Worm (Caenorhabditis elegans) whole organism, L2 larva: ENCODE measurements around the gene F59C12.4.
A peak's percentile ranks its signal among the peaks of the same experiment; 100 is the strongest.

Experiments used
- F13H6.1 ChIP-seq: sonication (generic microtip); optimal IDR thresholded peaks from 2 replicates; lab custom pipeline; 2016; ENCODE audit warnings: missing genetic modification characterization, missing compliant biosample characterization
- R02D3.7 ChIP-seq: fragments of 150-350 bp; optimal IDR thresholded peaks from 2 replicates; lab custom pipeline; 2014; ENCODE audit warnings: missing biosample characterization, missing genetic modification characterization
- Y55F3AM.14 ChIP-seq: fragments of 200-800 bp; sonication (Bioruptor generic); optimal IDR thresholded peaks from 2 replicates; lab custom pipeline; 2018; ENCODE audit warnings: mild to moderate bottlenecking, missing genetic modification characterization, missing compliant biosample characterization
- ZK546.5 ChIP-seq: sonication (generic microtip); optimal IDR thresholded peaks from 2 replicates; lab custom pipeline; 2017; ENCODE audit warnings: missing biosample characterization, missing genetic modification characterization
- alr-1 ChIP-seq: fragments of 150-350 bp; optimal IDR thresholded peaks from 2 replicates; lab custom pipeline; 2014; ENCODE audit warnings: missing biosample characterization, missing genetic modification characterization
- aly-2 ChIP-seq: fragments of 150-350 bp; optimal IDR thresholded peaks from 2 replicates; lab custom pipeline; 2014; ENCODE audit warnings: missing biosample characterization, missing genetic modification characterization
- ama-1 ChIP-seq: fragments of 150-350 bp; optimal IDR thresholded peaks from 2 replicates; lab custom pipeline; 2018; ENCODE audit warnings: inconsistent platforms
- blmp-1 ChIP-seq: sonication (generic microtip); optimal IDR thresholded peaks from 2 replicates; lab custom pipeline; 2017; ENCODE audit warnings: missing genetic modification characterization, mild to moderate bottlenecking, missing compliant biosample characterization, antibody characterized with exemption, moderate library complexity; ENCODE audit not compliant: insufficient read depth
- ceh-16 ChIP-seq: fragments of 150-350 bp; optimal IDR thresholded peaks from 2 replicates; lab custom pipeline; 2014; ENCODE audit warnings: missing biosample characterization, missing genetic modification characterization
- dmd-4 ChIP-seq: sonication (generic microtip); optimal IDR thresholded peaks from 2 replicates; lab custom pipeline; 2017; ENCODE audit warnings: missing biosample characterization, missing genetic modification characterization
- egl-27 ChIP-seq: sonication (generic microtip); optimal IDR thresholded peaks from 3 replicates; lab custom pipeline; 2017; ENCODE audit warnings: missing biosample characterization, missing genetic modification reagents, missing genetic modification characterization
- elt-1 ChIP-seq: fragments of 150-350 bp; optimal IDR thresholded peaks from 2 replicates; lab custom pipeline; 2014; ENCODE audit warnings: missing biosample characterization, missing genetic modification characterization
- fos-1 ChIP-seq: fragments of 150-350 bp; optimal IDR thresholded peaks from 2 replicates; lab custom pipeline; 2014; ENCODE audit warnings: missing biosample characterization, missing genetic modification characterization
- lin-11 ChIP-seq: fragments of 150-350 bp; sonication (generic microtip); optimal IDR thresholded peaks from 2 replicates; lab custom pipeline; 2014; ENCODE audit warnings: missing biosample characterization, missing genetic modification characterization, inconsistent platforms, mixed read lengths
- lin-39 ChIP-seq: fragments of 150-350 bp; optimal IDR thresholded peaks from 2 replicates; lab custom pipeline; 2014; ENCODE audit warnings: missing biosample characterization, missing genetic modification reagents, missing genetic modification characterization
- mdl-1 ChIP-seq, 2 experiments: fragments of 150-350 bp in 1 of 2; sonication (generic microtip) in 1 of 2; optimal IDR thresholded peaks; 2 replicates each; lab custom pipeline; 2017; ENCODE audit warnings: missing biosample characterization in 2 of 2, missing genetic modification characterization in 2 of 2
- nhr-10 ChIP-seq: sonication (generic microtip); optimal IDR thresholded peaks from 2 replicates; lab custom pipeline; 2017; ENCODE audit warnings: missing biosample characterization, missing genetic modification characterization
- nhr-12 ChIP-seq: fragments of 150-350 bp; optimal IDR thresholded peaks from 2 replicates; lab custom pipeline; 2014; ENCODE audit warnings: missing biosample characterization, missing genetic modification characterization
- nhr-21 ChIP-seq: fragments of 150-350 bp; optimal IDR thresholded peaks from 2 replicates; lab custom pipeline; 2014; ENCODE audit warnings: missing biosample characterization, missing genetic modification characterization
- nhr-23 ChIP-seq: fragments of 150-350 bp; optimal IDR thresholded peaks from 2 replicates; lab custom pipeline; 2014; ENCODE audit warnings: missing biosample characterization, missing genetic modification reagents, missing genetic modification characterization
- nhr-237 ChIP-seq: fragments of 150-350 bp; optimal IDR thresholded peaks from 2 replicates; lab custom pipeline; 2014; ENCODE audit warnings: missing biosample characterization, missing genetic modification characterization
- nhr-25 ChIP-seq: fragments of 150-350 bp; sonication (generic microtip); optimal IDR thresholded peaks from 3 replicates; lab custom pipeline; 2014; ENCODE audit warnings: missing biosample characterization, missing genetic modification characterization
- nhr-6 ChIP-seq: fragments of 150-350 bp; optimal IDR thresholded peaks from 2 replicates; lab custom pipeline; 2014; ENCODE audit warnings: missing biosample characterization, missing genetic modification characterization
- nhr-77 ChIP-seq: fragments of 150-350 bp; optimal IDR thresholded peaks from 2 replicates; lab custom pipeline; 2014; ENCODE audit warnings: missing biosample characterization, missing genetic modification characterization
- skn-1 ChIP-seq: sonication (generic microtip); optimal IDR thresholded peaks from 2 replicates; lab custom pipeline; 2017; ENCODE audit warnings: missing biosample characterization, missing genetic modification characterization
- sma-9 ChIP-seq, 2 experiments: fragments of 150-350 bp in 1 of 2; sonication (generic microtip) in 1 of 2; optimal IDR thresholded peaks; 2 replicates each; lab custom pipeline; 2014 to 2016; ENCODE audit warnings: missing genetic modification characterization in 2 of 2, mild to moderate bottlenecking in 1 of 2, missing biosample characterization in 1 of 2, missing compliant biosample characterization in 1 of 2, missing genetic modification reagents in 1 of 2, moderate library complexity in 1 of 2
- snpc-4 ChIP-seq: fragments of 150-350 bp; optimal IDR thresholded peaks from 2 replicates; lab custom pipeline; 2014; ENCODE audit warnings: missing biosample characterization, missing genetic modification characterization
- unc-39 ChIP-seq: fragments of 150-350 bp; optimal IDR thresholded peaks from 2 replicates; lab custom pipeline; 2014; ENCODE audit warnings: missing biosample characterization, missing genetic modification characterization
- unc-55 ChIP-seq: fragments of 150-350 bp; sonication (generic microtip); optimal IDR thresholded peaks from 3 replicates; lab custom pipeline; 2014; ENCODE audit warnings: missing biosample characterization, missing genetic modification reagents, missing genetic modification characterization
- zag-1 ChIP-seq: fragments of 150-350 bp; optimal IDR thresholded peaks from 2 replicates; lab custom pipeline; 2014; ENCODE audit warnings: missing biosample characterization, missing genetic modification characterization
- ztf-1 ChIP-seq: fragments of 200-800 bp; sonication (Bioruptor generic); conservative IDR thresholded peaks from 2 replicates; pipeline ENCODE4 v1.3.6; 2022; ENCODE audit warnings: missing genetic modification characterization, missing compliant biosample characterization
- ztf-11 ChIP-seq: sonication (generic microtip); optimal IDR thresholded peaks from 2 replicates; lab custom pipeline; 2017; ENCODE audit warnings: missing biosample characterization, missing genetic modification characterization
- ztf-4 ChIP-seq: fragments of 150-350 bp; optimal IDR thresholded peaks from 2 replicates; lab custom pipeline; 2014; ENCODE audit warnings: missing biosample characterization, missing genetic modification characterization

The F59C12.4 gene

ce11 chrX:16634708-16635107, 32.3 kb upstream of the F59C12.4 start (continued):
- peak; percentile 82 for TF ChIP-seq fos-1

- no peak for TF ChIP-seq ceh-16
- TF ChIP-seq ztf-11 (tag; lab: Kevin White, UChicago): no peak
- no peak for TF ChIP-seq sma-9 (GFP tag; optimal IDR thresholded peaks at IDR 0.05; lab: Kevin White, UChicago)
- no peak for TF ChIP-seq sma-9 (tag; optimal IDR thresholded peaks at IDR 0.05; lab: Kevin White, UChicago)
- no peak for TF ChIP-seq ZK546.5 (tag; lab: Kevin White, UChicago)
- TF ChIP-seq blmp-1: peak; percentile 54
Observed at ce11 chrX:16634103-16634502, 31.7 kb upstream of the F59C12.4 start.

- TF ChIP-seq R02D3.7 (no peak), nhr-10 (tag; lab: Kevin White, UChicago) (no peak), ama-1 (lab: Kevin White, UChicago) (no peak), nhr-23 (no peak), elt-1 (no peak), mdl-1 (tag; optimal IDR thresholded peaks at IDR 0.05; lab: Kevin White, UChicago) (no peak), skn-1 (no peak), zag-1 (tag; lab: Kevin White, UChicago) (no peak), dmd-4 (tag; lab: Kevin White, UChicago) (no peak), F13H6.1 (tag; lab: Kevin White, UChicago) (no peak), nhr-25 (tag; lab: Kevin White, UChicago) (no peak), nhr-21 (tag; lab: Kevin White, UChicago) (no peak), alr-1 (tag; lab: Kevin White, UChicago) (no peak)
Observed at ce11 chrX:16633052-16633451, 30.6 kb upstream of the F59C12.4 start, which contains the start of gene C06G1.1. Gene C06G1.1 (plus strand): TSS chrX:16633352.

- TF ChIP-seq Y55F3AM.14 (GFP tag; lab: Kevin White, UChicago) (no peak), blmp-1 (peak; percentile 94)
Observed at ce11 chrX:16631847-16632246, 29.4 kb upstream of the F59C12.4 start.

ce11 chrX:16629773-16630172, 27.4 kb upstream of the F59C12.4 start:
- TF ChIP-seq nhr-6 (tag; lab: Kevin White, UChicago): no peak
- TF ChIP-seq blmp-1: peak; percentile 58
- no peak for TF ChIP-seq nhr-12
- no peak for TF ChIP-seq lin-11 (tag; lab: Kevin White, UChicago)
- TF ChIP-seq, all 48 proteins: peak for 1

- TF ChIP-seq snpc-4 (tag; lab: Kevin White, UChicago): peak; percentile 78
- TF ChIP-seq egl-27: no peak
Observed at ce11 chrX:16629168-16629567, 26.7 kb upstream of the F59C12.4 start.

ce11 chrX:16626817-16627216, 24.4 kb upstream of the F59C12.4 start:
- TF ChIP-seq unc-55 (GFP tag; lab: Kevin White, UChicago): no peak
- no peak for TF ChIP-seq unc-39 (tag; lab: Kevin White, UChicago)
- TF ChIP-seq nhr-237 (tag; lab: Kevin White, UChicago): no peak
- TF ChIP-seq nhr-23: no peak
- TF ChIP-seq ztf-4 (tag; lab: Kevin White, UChicago): no peak
- TF ChIP-seq fos-1: no peak
- TF ChIP-seq zag-1 (tag; lab: Kevin White, UChicago): no peak
- TF ChIP-seq aly-2 (tag; lab: Kevin White, UChicago): no peak
- TF ChIP-seq lin-39 (tag; lab: Kevin White, UChicago): no peak
- no peak for TF ChIP-seq skn-1
- no peak for TF ChIP-seq nhr-77 (tag; lab: Kevin White, UChicago)
- TF ChIP-seq ZK546.5 (tag; lab: Kevin White, UChicago): no peak
- no peak for TF ChIP-seq nhr-10 (tag; lab: Kevin White, UChicago)
- no peak for TF ChIP-seq ztf-1 (GFP tag; lab: Robert Waterston, UW)
- no peak for TF ChIP-seq elt-1
- TF ChIP-seq ztf-11 (tag; lab: Kevin White, UChicago): no peak
- no peak for TF ChIP-seq F13H6.1 (tag; lab: Kevin White, UChicago)
- TF ChIP-seq, all 48 proteins: peak for 0
